Worm (Caenorhabditis elegans) whole organism, late embryonic: ENCODE results near the gene cchl-1.

ENCODE experiments used
- K09A11.1 ChIP-seq: sonication (generic microtip); optimal IDR thresholded peaks from 2 replicates; lab custom pipeline; 2017; ENCODE audit warnings: antibody characterized with exemption, mild to moderate bottlenecking, missing genetic modification characterization, missing compliant biosample characterization; ENCODE audit not compliant: insufficient read depth
- ceh-24 ChIP-seq: sonication (generic microtip); optimal IDR thresholded peaks from 2 replicates; lab custom pipeline; 2016; ENCODE audit warnings: mild to moderate bottlenecking, missing genetic modification characterization, missing compliant biosample characterization
- che-1 ChIP-seq: sonication (generic microtip); optimal IDR thresholded peaks from 2 replicates; lab custom pipeline; 2016; ENCODE audit warnings: mild to moderate bottlenecking, missing genetic modification characterization, missing compliant biosample characterization
- dve-1 ChIP-seq: sonication (generic microtip); optimal IDR thresholded peaks from 2 replicates; lab custom pipeline; 2017; ENCODE audit warnings: antibody characterized with exemption, mild to moderate bottlenecking, missing genetic modification characterization, missing compliant biosample characterization
- elt-4 ChIP-seq: sonication (generic microtip); optimal IDR thresholded peaks from 2 replicates; lab custom pipeline; 2016; ENCODE audit warnings: missing genetic modification characterization, missing compliant biosample characterization
- madf-2 ChIP-seq: sonication (generic microtip); optimal IDR thresholded peaks from 2 replicates; lab custom pipeline; 2017; ENCODE audit warnings: missing genetic modification characterization, missing compliant biosample characterization
- pha-4 ChIP-seq: fragments of 150-350 bp; optimal IDR thresholded peaks from 2 replicates; lab custom pipeline; 2018; ENCODE audit warnings: missing biosample characterization, missing genetic modification reagents, missing genetic modification characterization
- pros-1 ChIP-seq: fragments of 150-350 bp; optimal IDR thresholded peaks from 2 replicates; lab custom pipeline; 2014; ENCODE audit warnings: missing biosample characterization, missing genetic modification reagents, missing genetic modification characterization
- sox-4 ChIP-seq: sonication (generic microtip); optimal IDR thresholded peaks from 2 replicates; lab custom pipeline; 2017; ENCODE audit warnings: mild to moderate bottlenecking, missing genetic modification characterization, inconsistent platforms, missing compliant biosample characterization
- unc-55 ChIP-seq: sonication (generic microtip); optimal IDR thresholded peaks from 2 replicates; lab custom pipeline; 2017; ENCODE audit warnings: missing biosample characterization, missing genetic modification reagents, missing genetic modification characterization

- no peak for TF ChIP-seq dve-1
- no peak for TF ChIP-seq che-1 (tag; lab: Kevin White, UChicago)
- TF ChIP-seq elt-4 (tag; lab: Kevin White, UChicago): no peak
- TF ChIP-seq K09A11.1 (tag; lab: Kevin White, UChicago): no peak
- no peak for TF ChIP-seq ceh-24 (tag; lab: Kevin White, UChicago)
- TF ChIP-seq pros-1 (tag; lab: Kevin White, UChicago): no peak
- TF ChIP-seq sox-4: no peak
- no peak for TF ChIP-seq pha-4 (tag; lab: Kevin White, UChicago)
- TF ChIP-seq madf-2 (tag; lab: Kevin White, UChicago): no peak
- TF ChIP-seq unc-55: no peak
These were observed 43.7 kb downstream of the cchl-1 start for ce11 chrII:11192488-11192887.
